2 worm cellular contexts compared by ENCODE assay signal in the genomic region with DNA sequence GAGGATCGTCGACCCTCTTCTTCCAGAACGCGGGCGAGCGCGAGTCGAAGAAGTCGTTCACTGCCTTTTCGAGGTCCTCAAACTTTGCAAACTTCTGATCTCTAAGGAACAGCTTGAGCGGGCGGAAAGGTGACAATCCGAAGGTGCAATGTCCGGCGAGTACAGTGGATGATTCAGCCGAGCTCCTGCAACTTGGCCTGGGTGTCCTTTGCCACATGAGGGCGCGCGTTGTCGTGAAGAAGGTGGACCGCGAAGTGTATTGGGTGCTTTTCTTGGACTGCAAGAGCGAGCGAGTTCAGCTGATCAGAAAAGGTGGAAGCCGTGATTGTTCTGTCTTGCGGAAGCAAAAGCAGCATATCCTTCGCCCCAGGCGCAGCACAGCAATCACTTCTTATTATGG.
TF ChIP-seq lines count a peak whose summit lies in the region.

No protein-coding gene starts in this region.

TF ChIP-seq in whole organism, L4 larva, 104 proteins besides CTCF, POLR2A, EP300 and RAD21:
- no peak for TF ChIP-seq madf-9 (GFP tag; conservative IDR thresholded peaks at IDR 0.05; lab: Robert Waterston, UW)
- TF ChIP-seq set-16 (GFP tag; IDR thresholded peaks at IDR 0.05; lab: Robert Waterston, UW): peak; percentile 70
- TF ChIP-seq fos-1 (tag; optimal IDR thresholded peaks at IDR 0.05; lab: Kevin White, UChicago): no peak
- TF ChIP-seq dmd-9 (GFP tag; IDR thresholded peaks at IDR 0.05; lab: Robert Waterston, UW): no peak
- no peak for TF ChIP-seq snpc-4 (tag; optimal IDR thresholded peaks at IDR 0.05; lab: Kevin White, UChicago)
- no peak for TF ChIP-seq vab-7 (GFP tag; IDR thresholded peaks at IDR 0.05; lab: Robert Waterston, UW)

TF ChIP-seq in whole organism, young adult, 124 proteins besides CTCF, POLR2A, EP300 and RAD21:
- no peak for TF ChIP-seq Y53F4B.3 (GFP tag; IDR thresholded peaks at IDR 0.05; lab: Robert Waterston, UW)
- TF ChIP-seq akir-1 (GFP tag; optimal IDR thresholded peaks at IDR 0.05; lab: Kevin White, UChicago): no peak
- peak; percentile 64 for TF ChIP-seq zfh-2 (GFP tag; conservative IDR thresholded peaks at IDR 0.05; lab: Robert Waterston, UW)
- TF ChIP-seq hmg-20 (GFP tag; IDR thresholded peaks at IDR 0.05; lab: Robert Waterston, UW): no peak
- no peak for TF ChIP-seq let-526 (GFP tag; IDR thresholded peaks at IDR 0.05; lab: Robert Waterston, UW)
- no peak for TF ChIP-seq dpl-1 (GFP tag; optimal IDR thresholded peaks at IDR 0.05; lab: Kevin White, UChicago)
TF ChIP-seq in whole organism, young adult: peak in this region for 1.
